Worm (Caenorhabditis elegans) whole organism, L1 larva: Measurements from ENCODE around the gene dnj-3.

Experiments used
- C16A3.4 ChIP-seq: fragments of 150-350 bp; optimal IDR thresholded peaks from 2 replicates; lab custom pipeline; 2014; ENCODE audit warnings: missing biosample characterization, missing genetic modification characterization
- C34B4.2 ChIP-seq: sonication (generic microtip); optimal IDR thresholded peaks from 2 replicates; lab custom pipeline; 2017; ENCODE audit warnings: mild to moderate bottlenecking, missing genetic modification characterization, missing compliant biosample characterization
- F16B12.6 ChIP-seq: fragments of 150-350 bp; optimal IDR thresholded peaks from 2 replicates; lab custom pipeline; 2014; ENCODE audit warnings: missing biosample characterization, missing genetic modification characterization
- aha-1 ChIP-seq: fragments of 150-350 bp; optimal IDR thresholded peaks from 2 replicates; lab custom pipeline; 2014; ENCODE audit warnings: missing biosample characterization, missing genetic modification characterization
- alr-1 ChIP-seq: fragments of 200-800 bp; sonication (Bioruptor generic); optimal IDR thresholded peaks from 2 replicates; lab custom pipeline; 2018; ENCODE audit warnings: borderline replicate concordance, mild to moderate bottlenecking, missing genetic modification characterization, missing compliant biosample characterization
- ama-1 ChIP-seq: fragments of 150-350 bp; optimal IDR thresholded peaks from 2 replicates; lab custom pipeline; 2014
- blmp-1 ChIP-seq: fragments of 150-350 bp; optimal IDR thresholded peaks from 2 replicates; lab custom pipeline; 2014; ENCODE audit warnings: missing biosample characterization, missing genetic modification characterization
- ceh-8 ChIP-seq: fragments of 200-800 bp; sonication (Bioruptor generic); optimal IDR thresholded peaks from 2 replicates; lab custom pipeline; 2018; ENCODE audit warnings: mild to moderate bottlenecking, missing genetic modification characterization, moderate library complexity, missing compliant biosample characterization
- ceh-82 ChIP-seq, 3 experiments: fragments of 150-350 bp in 1 of 3; sonication (generic microtip) in 2 of 3; optimal IDR thresholded peaks; 2 replicates each; lab custom pipeline; 2014 to 2017; ENCODE audit warnings: missing biosample characterization in 3 of 3, missing genetic modification characterization in 3 of 3
- ceh-90 ChIP-seq: sonication (generic microtip); optimal IDR thresholded peaks from 2 replicates; lab custom pipeline; 2016; ENCODE audit warnings: missing genetic modification characterization, missing compliant biosample characterization
- dsc-1 ChIP-seq: sonication (generic microtip); optimal IDR thresholded peaks from 2 replicates; lab custom pipeline; 2016; ENCODE audit warnings: mild to moderate bottlenecking, missing genetic modification characterization, missing compliant biosample characterization
- efl-1 ChIP-seq, 4 experiments: fragments of 150-350 bp; optimal IDR thresholded peaks in 3 of 4; peaks in 1 of 4; 1 replicate in 1 of 4; 2 replicates in 3 of 4; lab custom pipeline; 2014; ENCODE audit warnings: missing biosample characterization in 2 of 4, missing genetic modification characterization in 2 of 4, missing genetic modification reagents in 2 of 4
- egl-13 ChIP-seq: sonication (generic microtip); optimal IDR thresholded peaks from 2 replicates; lab custom pipeline; 2016; ENCODE audit warnings: missing genotype, missing genetic modification reagents, missing genetic modification characterization, missing compliant biosample characterization
- egl-27 ChIP-seq, 2 experiments: fragments of 150-350 bp in 1 of 2; sonication (generic microtip); optimal IDR thresholded peaks; 3 replicates each; lab custom pipeline; 2017 to 2018; ENCODE audit warnings: missing biosample characterization in 2 of 2, missing genetic modification characterization in 2 of 2, missing genetic modification reagents in 2 of 2
- elt-3 ChIP-seq, 6 experiments: fragments of 150-350 bp in 1 of 6; sonication (generic microtip); optimal IDR thresholded peaks; 2 replicates each; lab custom pipeline; 2017 to 2018; ENCODE audit warnings: missing biosample characterization in 6 of 6, missing genetic modification characterization in 6 of 6, inconsistent platforms in 1 of 6
- fkh-4 ChIP-seq: sonication (generic microtip); optimal IDR thresholded peaks from 2 replicates; lab custom pipeline; 2016; ENCODE audit warnings: missing compliant biosample characterization, missing genetic modification characterization, borderline replicate concordance
- fkh-8 ChIP-seq: sonication (generic microtip); optimal IDR thresholded peaks from 2 replicates; lab custom pipeline; 2016; ENCODE audit warnings: mild to moderate bottlenecking, missing genetic modification characterization, missing compliant biosample characterization
- fos-1 ChIP-seq: fragments of 150-350 bp; optimal IDR thresholded peaks from 2 replicates; lab custom pipeline; 2014; ENCODE audit warnings: missing biosample characterization, missing genetic modification characterization
- grh-1 ChIP-seq: fragments of 200-800 bp; sonication (Bioruptor generic); IDR thresholded peaks from 2 replicates; pipeline ENCODE4 v1.3.6; 2022; ENCODE audit warnings: missing genetic modification reagents, missing genetic modification characterization, missing compliant biosample characterization
- hlh-4 ChIP-seq: sonication (generic microtip); optimal IDR thresholded peaks from 2 replicates; lab custom pipeline; 2016; ENCODE audit warnings: mild to moderate bottlenecking, missing genetic modification characterization, missing compliant biosample characterization
- hpl-2 ChIP-seq: fragments of 150-350 bp; optimal IDR thresholded peaks from 2 replicates; lab custom pipeline; 2014; ENCODE audit warnings: missing biosample characterization, missing genetic modification reagents, missing genetic modification characterization
- isw-1 ChIP-seq: fragments of 200-800 bp; sonication (Bioruptor generic); IDR thresholded peaks from 2 replicates; pipeline ENCODE4 v1.3.6; 2022; ENCODE audit warnings: missing genetic modification characterization, missing compliant biosample characterization
- lin-35 ChIP-seq, 2 experiments: fragments of 150-350 bp; optimal IDR thresholded peaks; 2 replicates each; lab custom pipeline; 2014; ENCODE audit warnings: missing biosample characterization in 2 of 2, missing genetic modification characterization in 2 of 2, missing genetic modification reagents in 2 of 2
- lin-39 ChIP-seq: fragments of 150-350 bp; optimal IDR thresholded peaks from 2 replicates; lab custom pipeline; 2014; ENCODE audit warnings: missing biosample characterization, missing genetic modification reagents, missing genetic modification characterization
- lir-3 ChIP-seq: sonication (generic microtip); optimal IDR thresholded peaks from 2 replicates; lab custom pipeline; 2016; ENCODE audit warnings: mild to moderate bottlenecking, missing genetic modification characterization, moderate library complexity, missing compliant biosample characterization; ENCODE audit not compliant: poor library complexity
- mab-9 ChIP-seq: fragments of 200-800 bp; sonication (Bioruptor generic); IDR thresholded peaks from 2 replicates; pipeline ENCODE4 v1.3.6; 2022; ENCODE audit warnings: missing genetic modification reagents, missing genetic modification characterization, missing compliant biosample characterization
- mdl-1 ChIP-seq, 2 experiments: fragments of 150-350 bp; optimal IDR thresholded peaks; 2 replicates each; lab custom pipeline; 2014 to 2017; ENCODE audit warnings: missing biosample characterization in 2 of 2, missing genetic modification characterization in 2 of 2, inconsistent platforms in 1 of 2
- mef-2 ChIP-seq: fragments of 150-350 bp; optimal IDR thresholded peaks from 2 replicates; lab custom pipeline; 2014; ENCODE audit warnings: missing biosample characterization, missing genetic modification characterization
- mep-1 ChIP-seq: fragments of 150-350 bp; optimal IDR thresholded peaks from 2 replicates; lab custom pipeline; 2014; ENCODE audit warnings: missing biosample characterization, missing genetic modification characterization
- nhr-11 ChIP-seq: fragments of 150-350 bp; optimal IDR thresholded peaks from 2 replicates; lab custom pipeline; 2014; ENCODE audit warnings: missing biosample characterization, missing genetic modification characterization
- nhr-12 ChIP-seq: sonication (generic microtip); optimal IDR thresholded peaks from 2 replicates; lab custom pipeline; 2017; ENCODE audit warnings: missing biosample characterization, missing genetic modification characterization
- nhr-19 ChIP-seq: fragments of 200-800 bp; sonication (Bioruptor generic); conservative IDR thresholded peaks from 2 replicates; pipeline ENCODE4 v1.3.6; 2022; ENCODE audit warnings: missing genetic modification characterization, missing compliant biosample characterization
- nhr-20 ChIP-seq: sonication (generic microtip); optimal IDR thresholded peaks from 2 replicates; lab custom pipeline; 2016; ENCODE audit warnings: mild to moderate bottlenecking, missing genetic modification characterization, missing compliant biosample characterization
- nhr-237 ChIP-seq: fragments of 150-350 bp; optimal IDR thresholded peaks from 2 replicates; lab custom pipeline; 2014; ENCODE audit warnings: missing biosample characterization, missing genetic modification characterization
- nhr-28 ChIP-seq: fragments of 150-350 bp; optimal IDR thresholded peaks from 2 replicates; lab custom pipeline; 2014; ENCODE audit warnings: missing biosample characterization, missing genetic modification characterization
- nhr-47 ChIP-seq: sonication (generic microtip); optimal IDR thresholded peaks from 2 replicates; lab custom pipeline; 2016; ENCODE audit warnings: mild to moderate bottlenecking, missing genetic modification characterization, moderate library complexity, missing compliant biosample characterization
- nhr-76 ChIP-seq: sonication (generic microtip); optimal IDR thresholded peaks from 2 replicates; lab custom pipeline; 2017; ENCODE audit warnings: missing biosample characterization, missing genetic modification characterization
- nhr-84 ChIP-seq: sonication (generic microtip); optimal IDR thresholded peaks from 2 replicates; lab custom pipeline; 2017; ENCODE audit warnings: missing biosample characterization, missing genetic modification characterization
- nhr-85 ChIP-seq: sonication (generic microtip); peaks from one replicate; lab custom pipeline; 2016; ENCODE audit warnings: missing genetic modification characterization, inconsistent platforms, missing compliant biosample characterization
- pax-3 ChIP-seq: fragments of 200-800 bp; sonication (Bioruptor generic); optimal IDR thresholded peaks from 2 replicates; lab custom pipeline; 2018; ENCODE audit warnings: mild to moderate bottlenecking, missing genetic modification characterization, moderate library complexity, missing compliant biosample characterization
- rnt-1 ChIP-seq: sonication (generic microtip); optimal IDR thresholded peaks from 2 replicates; lab custom pipeline; 2016; ENCODE audit warnings: mild to moderate bottlenecking, missing genetic modification characterization, moderate library complexity, missing compliant biosample characterization
- skn-1 ChIP-seq: fragments of 150-350 bp; optimal IDR thresholded peaks from 2 replicates; lab custom pipeline; 2014; ENCODE audit warnings: missing biosample characterization, missing genetic modification characterization
- snpc-4 ChIP-seq: fragments of 150-350 bp; optimal IDR thresholded peaks from 2 replicates; lab custom pipeline; 2014; ENCODE audit warnings: missing biosample characterization, missing genetic modification characterization
- sox-4 ChIP-seq: sonication (generic microtip); optimal IDR thresholded peaks from 2 replicates; lab custom pipeline; 2016; ENCODE audit warnings: missing genetic modification characterization, missing compliant biosample characterization
- sptf-1 ChIP-seq: fragments of 150-350 bp; optimal IDR thresholded peaks from 2 replicates; lab custom pipeline; 2014; ENCODE audit warnings: missing biosample characterization, missing genetic modification characterization
- sup-37 ChIP-seq: fragments of 200-800 bp; sonication (Bioruptor generic); optimal IDR thresholded peaks from 2 replicates; lab custom pipeline; 2018; ENCODE audit warnings: mild to moderate bottlenecking, missing genetic modification characterization, missing compliant biosample characterization
- tlp-1 ChIP-seq: fragments of 150-350 bp; optimal IDR thresholded peaks from 2 replicates; lab custom pipeline; 2014; ENCODE audit warnings: missing biosample characterization, missing genetic modification characterization
- unc-30 ChIP-seq: sonication (generic microtip); optimal IDR thresholded peaks from 2 replicates; lab custom pipeline; 2017; ENCODE audit warnings: missing biosample characterization, missing genetic modification characterization
- unc-86 ChIP-seq: sonication (generic microtip); optimal IDR thresholded peaks from 2 replicates; lab custom pipeline; 2016; ENCODE audit warnings: missing genetic modification characterization, missing compliant biosample characterization
- xbp-1 ChIP-seq: sonication (generic microtip); optimal IDR thresholded peaks from 2 replicates; lab custom pipeline; 2016; ENCODE audit warnings: missing genetic modification characterization, missing compliant biosample characterization
- zip-4 ChIP-seq: fragments of 200-800 bp; sonication (Bioruptor generic); optimal IDR thresholded peaks from 2 replicates; lab custom pipeline; 2018; ENCODE audit warnings: mild to moderate bottlenecking, missing genetic modification characterization, moderate library complexity, missing compliant biosample characterization
- ztf-11 ChIP-seq, 2 experiments: sonication (generic microtip); optimal IDR thresholded peaks; 2 replicates each; lab custom pipeline; 2016 to 2017; ENCODE audit warnings: missing genetic modification characterization in 2 of 2, missing biosample characterization in 1 of 2, missing compliant biosample characterization in 1 of 2
- ztf-4 ChIP-seq: fragments of 150-350 bp; optimal IDR thresholded peaks from 2 replicates; lab custom pipeline; 2014; ENCODE audit warnings: missing biosample characterization, missing genetic modification characterization

Gene dnj-3

ce11 chrV:15065068-15065744 lies 3.3 kb upstream of the dnj-3 start, which contains the start of gene C25D7.9:
TSS of gene C25D7.9 (plus strand) at chrV:15065135.
- TF ChIP-seq lin-39 (no peak), grh-1 (GFP tag; lab: Robert Waterston, UW) (peak; percentile 51), sox-4 (no peak), mdl-1 (tag; optimal IDR thresholded peaks at IDR 0.05; lab: Kevin White, UChicago) (no peak), nhr-237 (tag; lab: Kevin White, UChicago) (no peak), pax-3 (tag; lab: Kevin White, UChicago) (peak; percentile 9), isw-1 (0 out of 2 replicates have a peak, but pooled peaks have one; percentile 2), nhr-85 (tag; lab: Kevin White, UChicago) (peak; percentile 70), ztf-4 (tag; lab: Kevin White, UChicago) (no peak), mep-1 (tag; lab: Kevin White, UChicago) (peak; percentile 18), unc-30 (tag; lab: Kevin White, UChicago) (no peak), skn-1 (tag; lab: Kevin White, UChicago) (peak; percentile 17), fkh-4 (no peak), aha-1 (tag; lab: Kevin White, UChicago) (no peak), ceh-82 (tag; optimal IDR thresholded peaks at IDR 0.05; lab: Kevin White, UChicago) (peak in 1 of 3 experiments; percentile 32), lin-35 (GFP tag; optimal IDR thresholded peaks at IDR 0.05; lab: Kevin White, UChicago) (peak; percentile 47 to 53), nhr-47 (no peak), C16A3.4 (tag; lab: Kevin White, UChicago) (peak; percentile 25), zip-4 (no peak), ama-1 (lab: Kevin White, UChicago) (no peak), nhr-11 (tag; lab: Kevin White, UChicago) (no peak), egl-13 (no peak), efl-1 (optimal IDR thresholded peaks at IDR 0.05; lab: Kevin White, UChicago) (peak; percentile 34 to 53), efl-1 (GFP tag; optimal IDR thresholded peaks at IDR 0.05 in 1 of 2; lab: Kevin White, UChicago) (peak; percentile 37 to 89), hpl-2 (GFP tag; lab: Kevin White, UChicago) (no peak), nhr-12 (tag; lab: Kevin White, UChicago) (no peak), sup-37 (no peak), nhr-84 (tag; lab: Kevin White, UChicago) (no peak), nhr-20 (tag; lab: Kevin White, UChicago) (peak; percentile 31), elt-3 (tag; optimal IDR thresholded peaks at IDR 0.05; lab: Kevin White, UChicago) (no peak), egl-27 (tag; optimal IDR thresholded peaks at IDR 0.05; lab: Kevin White, UChicago) (no peak), ztf-11 (tag; optimal IDR thresholded peaks at IDR 0.05; lab: Kevin White, UChicago) (no peak), alr-1 (no peak), unc-86 (peak; percentile 4), C34B4.2 (tag; lab: Kevin White, UChicago) (no peak), dsc-1 (tag; lab: Kevin White, UChicago) (peak; percentile 2), tlp-1 (no peak), rnt-1 (tag; lab: Kevin White, UChicago) (peak; percentile 72), nhr-28 (tag; lab: Kevin White, UChicago) (no peak), lir-3 (tag; lab: Kevin White, UChicago) (no peak), ceh-8 (no peak), nhr-19 (GFP tag; lab: Robert Waterston, UW) (peak; percentile 24; the same call in 1 of the 2 replicates), ceh-90 (tag; lab: Kevin White, UChicago) (no peak), F16B12.6 (no peak), blmp-1 (tag; lab: Kevin White, UChicago) (no peak), mef-2 (no peak), hlh-4 (tag; lab: Kevin White, UChicago) (no peak), sptf-1 (tag; lab: Kevin White, UChicago) (no peak), mab-9 (no peak), fos-1 (tag; lab: Kevin White, UChicago) (no peak), nhr-76 (tag; lab: Kevin White, UChicago) (no peak), xbp-1 (tag; lab: Kevin White, UChicago) (peak; percentile 28), snpc-4 (no peak), fkh-8 (tag; lab: Kevin White, UChicago) (peak; percentile 35)
